Worm (Caenorhabditis elegans): ENCODE data around the gene gmeb-3.

Gene gmeb-3

DNA sequence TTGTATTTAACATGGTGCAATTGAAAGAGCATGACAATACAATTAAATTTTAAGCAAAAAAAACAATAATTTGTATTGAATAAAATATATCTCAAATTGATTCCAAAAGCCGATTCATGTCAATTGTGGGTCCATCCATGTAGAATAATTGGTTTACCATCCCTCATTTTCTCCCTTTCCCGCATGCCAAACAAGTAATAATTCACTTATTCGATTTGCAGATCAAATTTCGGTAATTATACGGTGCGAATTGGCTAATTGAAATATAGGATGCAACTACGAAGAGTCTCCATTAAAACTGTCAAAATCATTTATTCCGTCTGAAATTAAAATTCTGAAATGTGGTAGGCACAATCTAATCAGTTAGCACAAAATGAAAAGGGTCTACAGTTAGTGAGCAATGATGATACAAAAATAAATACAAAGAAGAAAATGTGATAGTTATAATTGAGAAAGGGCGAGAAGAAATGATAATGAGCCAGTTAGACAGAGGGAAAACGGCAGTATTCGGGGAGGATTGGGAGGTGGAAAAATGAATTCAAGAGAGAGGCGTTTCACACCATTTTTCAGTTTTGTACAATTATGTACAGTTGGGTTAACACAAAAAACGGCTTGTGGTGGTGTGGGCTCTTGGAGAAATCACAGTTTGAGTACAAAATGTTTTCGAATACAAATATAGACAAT is 21.5 kb downstream of the gmeb-3 start:
- no peak for TF ChIP-seq eor-1 (tag; optimal IDR thresholded peaks at IDR 0.05)
- TF ChIP-seq nhr-67 (tag; optimal IDR thresholded peaks at IDR 0.05) = no peak
- no peak for TF ChIP-seq aly-2 (tag; optimal IDR thresholded peaks at IDR 0.05)
- no peak for TF ChIP-seq tbx-2 (tag; optimal IDR thresholded peaks at IDR 0.05)
- peak; percentile 39 for TF ChIP-seq ztf-4 (tag; optimal IDR thresholded peaks at IDR 0.05)
- peak; percentile 33 for TF ChIP-seq nhr-25 (tag; optimal IDR thresholded peaks at IDR 0.05)
- no peak for TF ChIP-seq jun-1 (tag; optimal IDR thresholded peaks at IDR 0.05)
- TF ChIP-seq ZK546.5 (tag; optimal IDR thresholded peaks at IDR 0.05) = no peak
- TF ChIP-seq snpc-4 (tag; optimal IDR thresholded peaks at IDR 0.05) = no peak
- TF ChIP-seq lin-15B (tag; optimal IDR thresholded peaks at IDR 0.05) = no peak
- no peak for TF ChIP-seq ztf-11 (tag; optimal IDR thresholded peaks at IDR 0.05)
- TF ChIP-seq nhr-76 (tag; optimal IDR thresholded peaks at IDR 0.05) = no peak
- TF ChIP-seq pha-4 (tag; optimal IDR thresholded peaks at IDR 0.05) = no peak
- TF ChIP-seq ama-1 (optimal IDR thresholded peaks at IDR 0.05) = peak; percentile 8
- TF ChIP-seq skn-1 (tag; optimal IDR thresholded peaks at IDR 0.05) = no peak
- TF ChIP-seq unc-39 (tag; optimal IDR thresholded peaks at IDR 0.05) = no peak
- no peak for TF ChIP-seq unc-62 (GFP tag; optimal IDR thresholded peaks at IDR 0.05)
- no peak for TF ChIP-seq mdl-1 (tag; optimal IDR thresholded peaks at IDR 0.05)
- TF ChIP-seq pqm-1 (tag; optimal IDR thresholded peaks at IDR 0.05) = no peak

DNA sequence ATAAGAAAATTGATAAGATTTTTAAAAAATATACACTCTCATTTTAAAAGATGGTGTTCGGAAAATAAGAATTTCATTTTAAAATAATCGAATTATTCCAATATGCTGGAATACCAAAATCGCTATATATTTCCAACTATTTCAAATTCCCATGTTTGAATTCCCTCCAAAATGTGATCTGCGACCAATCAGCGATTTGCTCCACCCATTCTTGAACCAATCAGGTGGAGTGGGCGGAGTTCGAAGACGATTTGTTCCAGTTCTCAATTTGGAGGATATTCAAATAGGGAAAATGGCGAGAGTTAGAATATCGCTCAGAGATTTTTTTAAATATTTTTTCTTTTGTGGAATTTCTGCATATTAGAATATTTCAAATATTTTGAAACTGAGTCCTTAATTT is 22.6 kb downstream of the gmeb-3 start:
- TF ChIP-seq elt-2 (tag; optimal IDR thresholded peaks at IDR 0.05) (peak; percentile 1), fkh-10 (GFP tag; optimal IDR thresholded peaks at IDR 0.05) (no peak), nhr-43 (tag; optimal IDR thresholded peaks at IDR 0.05; ENCODE audit: poor library complexity, severe bottlenecking) (no peak), egl-27 (tag; optimal IDR thresholded peaks at IDR 0.05) (no peak), nfya-1 (tag; optimal IDR thresholded peaks at IDR 0.05; ENCODE audit: insufficient read depth) (peak; percentile 99), lin-15B (tag; optimal IDR thresholded peaks at IDR 0.05) (peak; percentile 3)

DNA sequence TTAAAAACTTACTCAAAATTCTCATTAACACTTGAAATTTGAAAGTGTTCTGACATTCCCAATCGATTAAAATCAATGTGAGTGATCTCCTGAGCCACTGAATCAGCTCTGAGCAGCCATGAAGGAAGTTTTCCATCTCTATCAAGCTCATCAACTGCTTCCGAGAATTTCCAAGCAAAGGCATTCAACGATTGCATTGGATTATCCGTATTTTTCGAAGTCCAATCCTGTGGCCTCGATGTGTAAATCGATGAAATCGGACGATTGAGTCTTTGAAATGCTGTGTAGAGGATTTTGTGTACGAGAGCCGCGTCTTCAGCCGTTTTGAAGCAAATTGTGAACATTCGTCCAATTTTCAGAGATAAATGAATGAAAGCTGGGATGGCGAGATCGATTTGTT is 27.6 kb downstream of the gmeb-3 start:
- TF ChIP-seq ama-1 (optimal IDR thresholded peaks at IDR 0.05) (peak; percentile 67), nhr-23 (tag; optimal IDR thresholded peaks at IDR 0.05) (no peak), elt-2 (tag; optimal IDR thresholded peaks at IDR 0.05) (no peak), nhr-28 (tag; optimal IDR thresholded peaks at IDR 0.05) (no peak)

DNA sequence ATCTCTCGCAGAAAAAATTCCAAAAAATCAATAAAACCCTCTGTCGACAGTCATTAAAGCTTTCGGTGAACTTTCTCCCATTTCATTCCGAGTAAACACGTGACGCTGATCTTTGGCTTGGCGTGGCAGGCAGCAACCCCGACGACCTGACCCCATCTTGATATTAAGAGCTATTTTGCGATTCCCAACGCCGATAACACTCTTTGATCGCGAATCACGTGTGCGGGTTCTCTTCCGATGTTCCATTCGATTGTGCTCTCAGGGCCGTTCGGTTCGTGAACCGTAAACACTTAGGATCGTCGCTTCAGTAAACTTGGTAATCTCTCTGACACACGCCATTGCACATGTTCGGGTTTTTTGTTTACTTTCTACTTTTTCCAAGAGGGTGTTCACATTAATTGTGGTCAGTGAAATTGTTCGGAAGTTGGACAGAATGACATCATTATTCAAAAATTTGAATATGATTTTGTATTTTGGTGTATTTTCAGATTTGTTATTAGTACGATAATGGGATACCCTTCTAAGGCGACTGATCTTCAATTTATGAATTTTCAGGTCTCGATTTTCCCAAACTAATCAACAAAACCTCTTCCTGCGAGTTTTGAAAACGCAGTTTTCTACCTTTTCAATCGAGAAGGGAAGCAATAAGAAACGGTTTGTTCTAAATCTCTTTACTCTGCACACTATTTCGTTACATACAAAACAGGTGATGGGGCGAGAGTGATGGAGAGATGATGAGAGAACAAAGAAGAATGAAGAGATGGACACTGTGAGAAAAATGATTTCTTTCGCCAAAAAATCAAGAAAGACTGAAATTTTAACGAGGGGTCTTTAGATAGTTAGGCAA is 29.1 kb downstream of the gmeb-3 start:
- peak; percentile 56 for TF ChIP-seq pqm-1 (tag; optimal IDR thresholded peaks at IDR 0.05)
- peak; percentile 55 for TF ChIP-seq lin-39 (tag; optimal IDR thresholded peaks at IDR 0.05)
- TF ChIP-seq nfya-1 (tag; optimal IDR thresholded peaks at IDR 0.05; ENCODE audit: insufficient read depth) = peak; percentile 37
- peak; percentile 30 for TF ChIP-seq egl-5 (tag; optimal IDR thresholded peaks at IDR 0.05)
- TF ChIP-seq elt-1 (tag; optimal IDR thresholded peaks at IDR 0.05) = peak; percentile 96
- TF ChIP-seq nhr-43 (tag; optimal IDR thresholded peaks at IDR 0.05; ENCODE audit: poor library complexity, severe bottlenecking) = peak; percentile 31
- peak; percentile 93 for TF ChIP-seq pha-4 (tag; optimal IDR thresholded peaks at IDR 0.05)
- TF ChIP-seq nhr-23 (tag; optimal IDR thresholded peaks at IDR 0.05) = peak; percentile 87
- TF ChIP-seq ceh-28 (tag; optimal IDR thresholded peaks at IDR 0.05) = peak; percentile 45
- no peak for TF ChIP-seq nhr-28 (tag; optimal IDR thresholded peaks at IDR 0.05)
- TF ChIP-seq hmg-11 (tag; optimal IDR thresholded peaks at IDR 0.05) = no peak
- TF ChIP-seq fos-1 (tag; optimal IDR thresholded peaks at IDR 0.05) = no peak
- TF ChIP-seq skn-1 (tag; optimal IDR thresholded peaks at IDR 0.05) = no peak
- TF ChIP-seq nhr-25 (tag; optimal IDR thresholded peaks at IDR 0.05) = peak; percentile 87
- peak; percentile 85 for TF ChIP-seq ama-1 (optimal IDR thresholded peaks at IDR 0.05)
- TF ChIP-seq elt-2 (tag; optimal IDR thresholded peaks at IDR 0.05) = peak; percentile 37

DNA sequence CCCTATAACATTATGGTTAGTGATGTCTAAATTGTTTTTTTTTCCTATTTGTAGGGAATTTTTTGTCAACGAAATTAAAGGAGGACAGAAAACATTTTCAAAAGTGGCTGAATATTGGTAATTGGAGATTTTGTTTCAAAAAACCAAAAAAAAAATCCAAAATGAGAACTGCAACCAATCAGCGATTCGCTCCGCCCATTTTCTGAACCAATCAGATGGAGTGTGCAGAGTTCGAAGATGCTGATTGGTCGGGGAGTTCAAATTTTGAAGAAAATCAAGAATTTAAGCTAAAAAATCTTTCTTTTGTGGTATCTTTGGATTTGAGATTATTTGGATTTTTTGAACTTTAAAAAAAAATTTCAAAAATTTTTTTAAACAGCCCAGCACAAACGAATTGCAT is 30.1 kb downstream of the gmeb-3 start:
- peak; percentile 99 for TF ChIP-seq nfya-1 (tag; optimal IDR thresholded peaks at IDR 0.05; ENCODE audit: insufficient read depth)
- TF ChIP-seq hmg-11 (tag; optimal IDR thresholded peaks at IDR 0.05) = no peak

Data from whole organism, L3 larva.